Fruit fly (Drosophila melanogaster) whole organism, embryonic: Measurements from ENCODE around the gene Cyp12a4.
A peak's percentile ranks its signal among the peaks of the same experiment; 100 is the strongest.

Experiments
- Adf1 ChIP-seq: fragments of 200-800 bp; sonication (Bioruptor generic); IDR thresholded peaks from 2 replicates; pipeline ENCODE4 v1.3.6; 2022; ENCODE audit warnings: missing biosample characterization, missing genetic modification characterization
- CG11696 ChIP-seq: fragments of 200-800 bp; sonication (Bioruptor generic); IDR thresholded peaks from 2 replicates; pipeline ENCODE4 v1.3.6; 2022; ENCODE audit warnings: missing biosample characterization, missing genetic modification characterization
- CG12659 ChIP-seq: fragments of 200-800 bp; sonication (Bioruptor generic); optimal IDR thresholded peaks from 3 replicates; lab custom pipeline; 2017; ENCODE audit warnings: mild to moderate bottlenecking, missing biosample characterization, missing genetic modification reagents, missing genetic modification characterization
- CG13123 ChIP-seq: fragments of 200-800 bp; sonication (Bioruptor generic); optimal IDR thresholded peaks from 2 replicates; lab custom pipeline; 2016; ENCODE audit warnings: missing biosample characterization, missing genetic modification characterization
- CG13894 ChIP-seq: fragments of 200-800 bp; sonication (Bioruptor generic); optimal IDR thresholded peaks from 3 replicates; lab custom pipeline; 2018; ENCODE audit warnings: missing biosample characterization, mild to moderate bottlenecking, missing genetic modification characterization, moderate library complexity
- CG1602 ChIP-seq: fragments of 200-800 bp; sonication (Bioruptor generic); optimal IDR thresholded peaks from 3 replicates; lab custom pipeline; 2016; ENCODE audit warnings: missing biosample characterization, missing genetic modification characterization
- CG16815 ChIP-seq: fragments of 200-800 bp; sonication (Bioruptor generic); optimal IDR thresholded peaks from 3 replicates; lab custom pipeline; 2017; ENCODE audit warnings: missing biosample characterization, mild to moderate bottlenecking, missing genetic modification characterization
- CG31224 ChIP-seq: fragments of 200-800 bp; sonication (Bioruptor generic); IDR thresholded peaks from 2 replicates; pipeline ENCODE4 v1.3.6; 2022; ENCODE audit warnings: missing biosample characterization, missing genetic modification characterization
- CG31388 ChIP-seq: fragments of 200-800 bp; sonication (Bioruptor generic); optimal IDR thresholded peaks from 2 replicates; lab custom pipeline; 2016; ENCODE audit warnings: missing biosample characterization, missing genetic modification characterization
- CG3163 ChIP-seq: fragments of 200-800 bp; sonication (Bioruptor generic); optimal IDR thresholded peaks from 3 replicates; lab custom pipeline; 2016; ENCODE audit warnings: missing biosample characterization, missing genetic modification characterization
- CG6791 ChIP-seq: fragments of 200-800 bp; sonication (Bioruptor generic); IDR thresholded peaks from 3 replicates; pipeline ENCODE4 v1.3.6; 2022; ENCODE audit warnings: missing biosample characterization, missing genetic modification characterization; ENCODE audit not compliant: partially characterized antibody
- CG7839 ChIP-seq: fragments of 200-800 bp; sonication (Bioruptor generic); optimal IDR thresholded peaks from 3 replicates; lab custom pipeline; 2018; ENCODE audit warnings: missing biosample characterization, mild to moderate bottlenecking, missing genetic modification characterization, moderate library complexity
- CG7963 ChIP-seq: fragments of 200-800 bp; sonication (Bioruptor generic); IDR thresholded peaks from 3 replicates; pipeline ENCODE4 v1.3.6; 2022; ENCODE audit warnings: missing biosample characterization, missing genetic modification characterization; ENCODE audit not compliant: partially characterized antibody
- CG8281 ChIP-seq: fragments of 200-800 bp; sonication (Bioruptor generic); optimal IDR thresholded peaks from 2 replicates; lab custom pipeline; 2018; ENCODE audit warnings: missing biosample characterization, mild to moderate bottlenecking, missing genetic modification characterization, moderate library complexity
- CG8290 ChIP-seq, 3 experiments: fragments of 200-800 bp; sonication (Bioruptor generic); optimal IDR thresholded peaks; 2 replicates each; lab custom pipeline; 2016 to 2019; ENCODE audit warnings: missing biosample characterization in 3 of 3, missing genetic modification characterization in 3 of 3, mild to moderate bottlenecking in 2 of 3, moderate library complexity in 1 of 3
- Elba2 ChIP-seq: fragments of 200-800 bp; sonication (Bioruptor generic); optimal IDR thresholded peaks from 3 replicates; lab custom pipeline; 2016; ENCODE audit warnings: missing biosample characterization, missing genetic modification characterization
- GATAe ChIP-seq: fragments of 200-800 bp; sonication (Bioruptor generic); conservative IDR thresholded peaks from 2 replicates; pipeline ENCODE4 v1.3.6; 2022; ENCODE audit warnings: missing biosample characterization, missing genetic modification characterization
- Gug ChIP-seq: fragments of 200-800 bp; sonication (Bioruptor generic); IDR thresholded peaks from 4 replicates; pipeline ENCODE4 v1.3.6; 2022; ENCODE audit warnings: missing biosample characterization, missing genetic modification characterization
- Hr3 ChIP-seq: fragments of 200-800 bp; sonication (Bioruptor generic); optimal IDR thresholded peaks from 3 replicates; lab custom pipeline; 2016; ENCODE audit warnings: missing biosample characterization, missing genetic modification characterization
- Jarid2 ChIP-seq: fragments of 200-800 bp; sonication (Bioruptor generic); optimal IDR thresholded peaks from 3 replicates; lab custom pipeline; 2017; ENCODE audit warnings: mild to moderate bottlenecking, missing biosample characterization, missing genetic modification reagents, missing genetic modification characterization
- MESR4 ChIP-seq: fragments of 200-800 bp; sonication (Bioruptor generic); optimal IDR thresholded peaks from 2 replicates; lab custom pipeline; 2018; ENCODE audit warnings: missing biosample characterization, mild to moderate bottlenecking, missing genetic modification characterization, moderate library complexity
- Nf-YA ChIP-seq: fragments of 200-800 bp; sonication (Bioruptor generic); IDR thresholded peaks from 2 replicates; pipeline ENCODE4 v1.3.6; 2022; ENCODE audit warnings: missing biosample characterization, missing genetic modification characterization
- Oaz ChIP-seq: fragments of 200-800 bp; sonication (Bioruptor generic); IDR thresholded peaks from 2 replicates; pipeline ENCODE4 v1.3.6; 2022; ENCODE audit warnings: missing biosample characterization, missing genetic modification characterization
- Pdp1 ChIP-seq, 2 experiments: fragments of 200-800 bp; sonication (Bioruptor generic); optimal IDR thresholded peaks; 3 replicates each; lab custom pipeline; 2016; ENCODE audit warnings: missing biosample characterization in 2 of 2, missing genetic modification characterization in 2 of 2, mild to moderate bottlenecking in 1 of 2, moderate library complexity in 1 of 2
- Sox100B ChIP-seq: fragments of 200-800 bp; sonication (Bioruptor generic); optimal IDR thresholded peaks from 3 replicates; lab custom pipeline; 2018; ENCODE audit warnings: missing biosample characterization, mild to moderate bottlenecking, missing genetic modification characterization
- TFAM ChIP-seq: fragments of 200-800 bp; sonication (Bioruptor generic); optimal IDR thresholded peaks from 2 replicates; lab custom pipeline; 2017; ENCODE audit warnings: missing biosample characterization, missing genetic modification characterization, inconsistent platforms
- ab ChIP-seq: fragments of 200-800 bp; sonication (Bioruptor generic); optimal IDR thresholded peaks from 2 replicates; lab custom pipeline; 2016; ENCODE audit warnings: missing biosample characterization, missing genetic modification characterization
- amos ChIP-seq: fragments of 200-800 bp; sonication (Bioruptor generic); IDR thresholded peaks from 2 replicates; pipeline ENCODE4 v1.3.6; 2022; ENCODE audit warnings: missing biosample characterization, missing genetic modification characterization; ENCODE audit not compliant: partially characterized antibody
- aop ChIP-seq: fragments of 200-800 bp; sonication (Bioruptor generic); IDR thresholded peaks from 2 replicates; pipeline ENCODE4 v1.3.6; 2022; ENCODE audit warnings: missing biosample characterization, missing genetic modification characterization
- ap ChIP-seq: fragments of 200-800 bp; sonication (Bioruptor generic); IDR thresholded peaks from 2 replicates; pipeline ENCODE4 v1.3.6; 2022; ENCODE audit warnings: missing biosample characterization, missing genetic modification characterization
- bab2 ChIP-seq: fragments of 200-800 bp; sonication (Bioruptor generic); optimal IDR thresholded peaks from 2 replicates; lab custom pipeline; 2016; ENCODE audit warnings: missing biosample characterization, missing genetic modification characterization
- bbx ChIP-seq: fragments of 200-800 bp; sonication (Bioruptor generic); IDR thresholded peaks from 2 replicates; pipeline ENCODE4 v1.3.6; 2022; ENCODE audit warnings: missing biosample characterization, missing genetic modification characterization; ENCODE audit not compliant: partially characterized antibody
- cato ChIP-seq: fragments of 200-800 bp; sonication (Bioruptor generic); optimal IDR thresholded peaks from 2 replicates; lab custom pipeline; 2016; ENCODE audit warnings: missing biosample characterization, missing genetic modification characterization, borderline replicate concordance
- chn ChIP-seq: fragments of 200-800 bp; sonication (Bioruptor generic); optimal IDR thresholded peaks from 2 replicates; lab custom pipeline; 2016; ENCODE audit warnings: missing biosample characterization, missing genetic modification characterization
- crp ChIP-seq, 2 experiments: fragments of 200-800 bp; sonication (Bioruptor generic); optimal IDR thresholded peaks; 2 replicates in 1 of 2; 3 replicates in 1 of 2; lab custom pipeline; 2017; ENCODE audit warnings: missing biosample characterization in 2 of 2, missing genetic modification characterization in 2 of 2, mild to moderate bottlenecking in 1 of 2, moderate library complexity in 1 of 2
- dpn ChIP-seq, 2 experiments: fragments of 200-800 bp; sonication (Bioruptor generic); optimal IDR thresholded peaks; 3 replicates each; lab custom pipeline; 2016; ENCODE audit warnings: missing biosample characterization in 2 of 2, missing genetic modification characterization in 2 of 2
- eve ChIP-seq, 2 experiments: fragments of >200 bp; optimal IDR thresholded peaks; 2 replicates each; lab custom pipeline; 2017; ENCODE audit warnings: missing biosample characterization in 2 of 2, missing genetic modification characterization in 2 of 2
- fd102C ChIP-seq: fragments of 200-800 bp; sonication (Bioruptor generic); optimal IDR thresholded peaks from 2 replicates; lab custom pipeline; 2018; ENCODE audit warnings: missing biosample characterization, mild to moderate bottlenecking, missing genetic modification characterization, moderate library complexity
- gcm ChIP-seq: fragments of 200-800 bp; sonication (Bioruptor generic); optimal IDR thresholded peaks from 2 replicates; lab custom pipeline; 2019; ENCODE audit warnings: missing biosample characterization, mild to moderate bottlenecking, missing genetic modification characterization, moderate library complexity
- hkb ChIP-seq, 2 experiments: fragments of 200-800 bp in 1 of 2; fragments of >200 bp in 1 of 2; sonication (Bioruptor generic) in 1 of 2; IDR thresholded peaks in 1 of 2; optimal IDR thresholded peaks in 1 of 2; 2 replicates each; pipeline versions ENCODE4 v1.3.6 to Lab custom; 2017 to 2022; ENCODE audit warnings: missing biosample characterization in 1 of 2, missing genetic modification characterization in 1 of 2
- kah ChIP-seq: fragments of 200-800 bp; sonication (Bioruptor generic); optimal IDR thresholded peaks from 2 replicates; lab custom pipeline; 2018; ENCODE audit warnings: missing biosample characterization, mild to moderate bottlenecking, missing genetic modification characterization
- org-1 ChIP-seq: fragments of 200-800 bp; sonication (Bioruptor generic); optimal IDR thresholded peaks from 2 replicates; lab custom pipeline; 2017; ENCODE audit warnings: missing biosample characterization, missing genetic modification characterization
- p53 ChIP-seq: fragments of 200-800 bp; sonication (Bioruptor generic); optimal IDR thresholded peaks from 2 replicates; lab custom pipeline; 2016; ENCODE audit warnings: missing biosample characterization, missing genetic modification characterization
- scrt ChIP-seq: fragments of 200-800 bp; sonication (Bioruptor generic); optimal IDR thresholded peaks from 2 replicates; lab custom pipeline; 2018; ENCODE audit warnings: missing biosample characterization, mild to moderate bottlenecking, missing genetic modification characterization, moderate library complexity
- sim ChIP-seq: fragments of 200-800 bp; sonication (Bioruptor generic); IDR thresholded peaks from 2 replicates; pipeline ENCODE4 v1.3.6; 2022; ENCODE audit warnings: missing biosample characterization, missing genetic modification characterization
- stc ChIP-seq: fragments of 200-800 bp; sonication (Bioruptor generic); IDR thresholded peaks from 2 replicates; pipeline ENCODE4 v1.3.6; 2022; ENCODE audit warnings: missing biosample characterization, missing genetic modification characterization
- ttk ChIP-seq: fragments of 200-800 bp; sonication (Bioruptor generic); IDR thresholded peaks from 2 replicates; pipeline ENCODE4 v2.1.2; 2022; ENCODE audit warnings: missing biosample characterization, missing genetic modification characterization
- wek ChIP-seq: fragments of 200-800 bp; sonication (Bioruptor generic); optimal IDR thresholded peaks from 3 replicates; lab custom pipeline; 2018; ENCODE audit warnings: missing biosample characterization, mild to moderate bottlenecking, missing genetic modification characterization, moderate library complexity

The Cyp12a4 gene

dm6 chr3R:19147511-19148239 lies 12.7 kb downstream of the Cyp12a4 start, which contains the start of gene Ppcs (continued):
- TF ChIP-seq kah (no peak), TFAM (GFP tag; lab: Kevin White, UChicago) (no peak), CG31224 (GFP tag; lab: Robert Waterston, UW) (no peak), org-1 (GFP tag; lab: Kevin White, UChicago) (no peak), chn (GFP tag; lab: Kevin White, UChicago) (peak; percentile 33), CG8281 (tag; lab: Kevin White, UChicago) (peak; percentile 25), aop (GFP tag; lab: Robert Waterston, UW) (no peak), sim (GFP tag; lab: Robert Waterston, UW) (no peak), Pdp1 (GFP tag; optimal IDR thresholded peaks at IDR 0.05; lab: Kevin White, UChicago) (peak; percentile 38 to 59), crp (GFP tag; optimal IDR thresholded peaks at IDR 0.05; lab: Kevin White, UChicago) (peak; percentile 86 to 96), stc (GFP tag; lab: Robert Waterston, UW) (no peak), p53 (peak; percentile 46), gcm (GFP tag; lab: Kevin White, UChicago) (no peak), CG6791 (GFP tag; lab: Robert Waterston, UW) (no peak), CG31388 (GFP tag; lab: Kevin White, UChicago) (no peak), CG11696 (GFP tag; lab: Robert Waterston, UW) (0 out of 2 replicates have a peak, but pooled peaks have one; percentile 32), CG16815 (peak; percentile 34), ttk (GFP tag; lab: Robert Waterston, UW) (no peak), hkb (optimal IDR thresholded peaks at IDR 0.05; lab: Kevin White, UChicago) (no peak), hkb (GFP tag; IDR thresholded peaks at IDR 0.05; lab: Robert Waterston, UW) (no peak; the same call in 1 of the 2 replicates), ap (GFP tag; lab: Robert Waterston, UW) (no peak), Jarid2 (GFP tag; lab: Kevin White, UChicago) (peak; percentile 66), bab2 (GFP tag; lab: Kevin White, UChicago) (peak; percentile 48), CG8290 (GFP tag; optimal IDR thresholded peaks at IDR 0.05; lab: Kevin White, UChicago) (peak; percentile 32), CG8290 (tag; optimal IDR thresholded peaks at IDR 0.05; lab: Kevin White, UChicago) (peak; percentile 28 to 43), ab (GFP tag; lab: Kevin White, UChicago) (no peak), Oaz (no peak), GATAe (GFP tag; lab: Robert Waterston, UW) (peak; percentile 74), Elba2 (no peak), wek (GFP tag; lab: Kevin White, UChicago) (peak; percentile 18), eve (GFP tag; optimal IDR thresholded peaks at IDR 0.05; lab: Kevin White, UChicago) (no peak), Sox100B (GFP tag; lab: Kevin White, UChicago) (peak; percentile 81), Nf-YA (GFP tag; lab: Robert Waterston, UW) (no peak), fd102C (GFP tag; lab: Kevin White, UChicago) (no peak), dpn (GFP tag; optimal IDR thresholded peaks at IDR 0.05; lab: Kevin White, UChicago) (peak; percentile 35 to 76), amos (GFP tag; lab: Robert Waterston, UW) (peak; percentile 25; the same call in 1 of the 2 replicates), CG7963 (GFP tag; lab: Robert Waterston, UW) (0 out of 3 replicates have a peak, but pooled peaks have one; percentile 22), CG1602 (peak; percentile 36), bbx (GFP tag; lab: Robert Waterston, UW) (no peak; the same call in 1 of the 2 replicates), Adf1 (GFP tag; lab: Robert Waterston, UW) (peak; percentile 55), CG7839 (peak; percentile 53), Gug (no peak), CG13894 (tag; lab: Kevin White, UChicago) (peak; percentile 54), Hr3 (GFP tag; lab: Kevin White, UChicago) (peak; percentile 39), MESR4 (GFP tag; lab: Kevin White, UChicago) (peak; percentile 61), CG12659 (peak; percentile 88), cato (peak; percentile 39), scrt (GFP tag; lab: Kevin White, UChicago) (peak; percentile 98), CG13123 (GFP tag; lab: Kevin White, UChicago) (peak; percentile 100), CG3163 (GFP tag; lab: Kevin White, UChicago) (peak; percentile 57)
